Fruit fly (Drosophila melanogaster): ENCODE data around the gene CG31064.

DNA sequence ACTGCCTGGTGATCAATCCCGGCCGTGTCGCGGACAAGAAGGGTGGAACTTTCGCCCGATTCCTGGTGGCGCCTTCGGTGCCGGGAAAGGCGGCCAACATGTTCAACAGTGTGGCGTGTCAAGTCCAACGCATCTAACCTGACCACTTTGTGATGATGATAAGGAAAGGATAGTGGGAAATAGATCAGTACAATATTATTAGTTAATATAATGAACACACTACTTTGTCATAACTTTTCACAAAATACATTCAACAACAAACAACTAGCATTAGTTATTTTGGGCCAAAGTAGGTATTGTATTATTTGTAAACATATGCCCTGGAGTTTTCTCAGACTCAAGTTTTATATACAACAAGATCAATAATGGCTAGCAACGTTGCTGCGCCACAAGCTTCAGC is 2.1 kb upstream of the CG31064 start, which contains the start of gene CG17991:
- no peak for TF ChIP-seq EcR (GFP tag; optimal IDR thresholded peaks at IDR 0.05)
- no peak for TF ChIP-seq Pif1B (GFP tag; optimal IDR thresholded peaks at IDR 0.05)
- TF ChIP-seq Pif1A (GFP tag; optimal IDR thresholded peaks at IDR 0.05), result no peak
- TF ChIP-seq CG8301 (tag; optimal IDR thresholded peaks at IDR 0.05), result no peak
- no peak for TF ChIP-seq CG10348 (GFP tag; IDR thresholded peaks at IDR 0.05)
- no peak for TF ChIP-seq gl (tag; optimal IDR thresholded peaks at IDR 0.05)
- TF ChIP-seq CG32121 (GFP tag; IDR thresholded peaks at IDR 0.05), result no peak
- no peak for TF ChIP-seq CG15710 (tag; optimal IDR thresholded peaks at IDR 0.05)
- no peak for TF ChIP-seq D1 (tag; optimal IDR thresholded peaks at IDR 0.05)
- no peak for TF ChIP-seq CG17806 (tag; optimal IDR thresholded peaks at IDR 0.05)
- no peak for TF ChIP-seq CG13204 (GFP tag; optimal IDR thresholded peaks at IDR 0.05)
- TF ChIP-seq CG14655 (GFP tag; optimal IDR thresholded peaks at IDR 0.05), result no peak

All from whole organism, pupa.